Worm (Caenorhabditis elegans): ENCODE results near the gene asp-3.
A peak's percentile ranks its signal among the peaks of the same experiment; 100 is the strongest.

- peak; percentile 9 for TF ChIP-seq nhr-47 (tag; optimal IDR thresholded peaks at IDR 0.05)
- TF ChIP-seq dpl-1 (GFP tag; optimal IDR thresholded peaks at IDR 0.05): peak in 1 of 3 experiments; percentile 6
- no peak for TF ChIP-seq zag-1 (tag; optimal IDR thresholded peaks at IDR 0.05)
- TF ChIP-seq rnt-1 (tag; optimal IDR thresholded peaks at IDR 0.05): peak; percentile 39
- TF ChIP-seq nhr-11 (tag; optimal IDR thresholded peaks at IDR 0.05): no peak
- TF ChIP-seq fos-1 (tag; optimal IDR thresholded peaks at IDR 0.05): no peak
- no peak for TF ChIP-seq sox-4 (tag; optimal IDR thresholded peaks at IDR 0.05)
- no peak for TF ChIP-seq ceh-8 (GFP tag; optimal IDR thresholded peaks at IDR 0.05)
- no peak for TF ChIP-seq ces-1 (GFP tag; optimal IDR thresholded peaks at IDR 0.05)
These were observed 17.8 kb downstream of the asp-3 start for ce11 chrX:6808640-6809039.

Data from whole organism, L1 larva.